Worm (Caenorhabditis elegans): ENCODE data around the gene ubxn-3.

- no peak for TF ChIP-seq bed-3 (GFP tag; optimal IDR thresholded peaks at IDR 0.05)
- TF ChIP-seq ztf-11 (tag; optimal IDR thresholded peaks at IDR 0.05) = no peak
- no peak for TF ChIP-seq nhr-76 (tag; optimal IDR thresholded peaks at IDR 0.05)
These were observed 19.6 kb upstream of the ubxn-3 start for ce11 chrII:240043-240442.
